Fruit fly (Drosophila melanogaster) whole organism, embryonic: ENCODE data around the gene pyd.
A peak's percentile ranks its signal among the peaks of the same experiment; 100 is the strongest.

ENCODE experiments used
- Ada2b ChIP-seq: fragments of 200-800 bp; sonication (Bioruptor generic); IDR thresholded peaks from 2 replicates; pipeline ENCODE4 v1.3.6; 2022; ENCODE audit warnings: missing biosample characterization, missing genetic modification characterization
- CG10321 ChIP-seq: fragments of 200-800 bp; sonication (Bioruptor generic); IDR thresholded peaks from 2 replicates; pipeline ENCODE4 v1.3.6; 2022; ENCODE audit warnings: missing biosample characterization, missing genetic modification characterization
- CG10366 ChIP-seq: fragments of 200-800 bp; sonication (Bioruptor generic); IDR thresholded peaks from 2 replicates; pipeline ENCODE4 v1.3.6; 2022; ENCODE audit warnings: missing biosample characterization, missing genetic modification characterization
- CG10462 ChIP-seq: fragments of 200-800 bp; sonication (Bioruptor generic); optimal IDR thresholded peaks from 2 replicates; lab custom pipeline; 2016; ENCODE audit warnings: missing biosample characterization, missing genetic modification characterization
- CG13123 ChIP-seq: fragments of 200-800 bp; sonication (Bioruptor generic); optimal IDR thresholded peaks from 2 replicates; lab custom pipeline; 2016; ENCODE audit warnings: missing biosample characterization, missing genetic modification characterization
- CG13624 ChIP-seq: fragments of 200-800 bp; sonication (Bioruptor generic); optimal IDR thresholded peaks from 2 replicates; lab custom pipeline; 2016; ENCODE audit warnings: missing biosample characterization, missing genetic modification characterization
- CG13775 ChIP-seq: fragments of 200-800 bp; sonication (Bioruptor generic); optimal IDR thresholded peaks from 3 replicates; lab custom pipeline; 2017; ENCODE audit warnings: missing biosample characterization, mild to moderate bottlenecking, missing genetic modification characterization
- CG14965 ChIP-seq: fragments of 200-800 bp; sonication (Bioruptor generic); optimal IDR thresholded peaks from 2 replicates; lab custom pipeline; 2016; ENCODE audit warnings: missing biosample characterization, missing genetic modification characterization, borderline replicate concordance
- CG1602 ChIP-seq: fragments of 200-800 bp; sonication (Bioruptor generic); optimal IDR thresholded peaks from 3 replicates; lab custom pipeline; 2016; ENCODE audit warnings: missing biosample characterization, missing genetic modification characterization
- CG16779 ChIP-seq: fragments of 200-800 bp; sonication (Bioruptor generic); IDR thresholded peaks from 2 replicates; pipeline ENCODE4 v1.3.6; 2022; ENCODE audit warnings: missing biosample characterization, missing genetic modification characterization
- CG17328 ChIP-seq: fragments of 200-800 bp; sonication (Bioruptor generic); IDR thresholded peaks from 2 replicates; pipeline ENCODE4 v1.3.6; 2022; ENCODE audit warnings: missing biosample characterization, missing genetic modification characterization
- CG1832 ChIP-seq: fragments of 200-800 bp; sonication (Bioruptor generic); optimal IDR thresholded peaks from 2 replicates; lab custom pipeline; 2017; ENCODE audit warnings: missing biosample characterization, mild to moderate bottlenecking, missing genetic modification characterization, inconsistent platforms
- CG18764 ChIP-seq: fragments of 200-800 bp; sonication (Bioruptor generic); optimal IDR thresholded peaks from 3 replicates; lab custom pipeline; 2016; ENCODE audit warnings: missing biosample characterization, missing genetic modification characterization
- CG2875 ChIP-seq: fragments of 200-800 bp; sonication (Bioruptor generic); optimal IDR thresholded peaks from 2 replicates; lab custom pipeline; 2017; ENCODE audit warnings: missing biosample characterization, mild to moderate bottlenecking, missing genetic modification characterization, missing genetic modification reagents
- CG4328 ChIP-seq: fragments of 200-800 bp; sonication (Bioruptor generic); optimal IDR thresholded peaks from 3 replicates; lab custom pipeline; 2017; ENCODE audit warnings: missing biosample characterization, missing genetic modification reagents, missing genetic modification characterization
- CG5245 ChIP-seq: fragments of 200-800 bp; sonication (Bioruptor generic); optimal IDR thresholded peaks from 3 replicates; lab custom pipeline; 2016; ENCODE audit warnings: missing biosample characterization, missing genetic modification characterization
- CG6254 ChIP-seq: fragments of 200-800 bp; sonication (Bioruptor generic); optimal IDR thresholded peaks from 3 replicates; lab custom pipeline; 2017; ENCODE audit warnings: mild to moderate bottlenecking, missing biosample characterization, missing genetic modification reagents, missing genetic modification characterization
- CG6813 ChIP-seq: fragments of 200-800 bp; sonication (Bioruptor generic); optimal IDR thresholded peaks from 2 replicates; lab custom pipeline; 2017; ENCODE audit warnings: missing biosample characterization, missing genetic modification characterization, mild to moderate bottlenecking, moderate library complexity, missing genetic modification reagents
- CG7271 ChIP-seq: fragments of 200-800 bp; sonication (Bioruptor generic); optimal IDR thresholded peaks from 2 replicates; lab custom pipeline; 2018; ENCODE audit warnings: missing biosample characterization, mild to moderate bottlenecking, missing genetic modification characterization, moderate library complexity
- CG8290 ChIP-seq, 3 experiments: fragments of 200-800 bp; sonication (Bioruptor generic); optimal IDR thresholded peaks; 2 replicates each; lab custom pipeline; 2016 to 2019; ENCODE audit warnings: missing biosample characterization in 3 of 3, missing genetic modification characterization in 3 of 3, mild to moderate bottlenecking in 2 of 3, moderate library complexity in 1 of 3
- CTCF ChIP-seq: fragments of 200-800 bp; sonication (Bioruptor generic); optimal IDR thresholded peaks from 2 replicates; lab custom pipeline; 2017; ENCODE audit warnings: missing biosample characterization, mild to moderate bottlenecking, missing genetic modification characterization, moderate library complexity
- Dp ChIP-seq: fragments of 200-800 bp; sonication (Bioruptor generic); optimal IDR thresholded peaks from 2 replicates; lab custom pipeline; 2018; ENCODE audit warnings: missing biosample characterization, mild to moderate bottlenecking, missing genetic modification characterization, moderate library complexity
- Drgx ChIP-seq: fragments of 200-800 bp; sonication (Bioruptor generic); IDR thresholded peaks from 2 replicates; pipeline ENCODE4 v1.3.6; 2022; ENCODE audit warnings: missing biosample characterization, missing genetic modification characterization
- Ets65A ChIP-seq: fragments of 200-800 bp; sonication (Bioruptor generic); peaks from one replicate; lab custom pipeline; 2016; ENCODE audit warnings: missing biosample characterization, missing genetic modification characterization
- HLH3B ChIP-seq: fragments of 200-800 bp; sonication (Bioruptor generic); IDR thresholded peaks from 2 replicates; pipeline ENCODE4 v1.3.6; 2022; ENCODE audit warnings: missing biosample characterization, missing genetic modification characterization
- Hey ChIP-seq: fragments of 200-800 bp; sonication (Bioruptor generic); optimal IDR thresholded peaks from 3 replicates; lab custom pipeline; 2018; ENCODE audit warnings: missing biosample characterization, mild to moderate bottlenecking, missing genetic modification characterization
- Lhr ChIP-seq: fragments of 200-800 bp; sonication (Bioruptor generic); optimal IDR thresholded peaks from 3 replicates; lab custom pipeline; 2017; ENCODE audit warnings: mild to moderate bottlenecking, missing biosample characterization, missing genetic modification reagents, missing genetic modification characterization
- Opbp ChIP-seq: fragments of 200-800 bp; sonication (Bioruptor generic); IDR thresholded peaks from 3 replicates; pipeline ENCODE4 v1.3.6; 2022; ENCODE audit warnings: missing biosample characterization, missing genetic modification characterization; ENCODE audit not compliant: partially characterized antibody
- Trl ChIP-seq, 3 experiments: fragments of >200 bp in 2 of 3; fragments of 200-800 bp in 1 of 3; sonication (Bioruptor generic) in 1 of 3; optimal IDR thresholded peaks; 2 replicates in 1 of 3; 3 replicates in 2 of 3; lab custom pipeline; 2016 to 2017; ENCODE audit warnings: missing biosample characterization in 1 of 3, missing genetic modification characterization in 1 of 3
- YL-1 ChIP-seq: fragments of 200-800 bp; sonication (Bioruptor generic); optimal IDR thresholded peaks from 3 replicates; lab custom pipeline; 2017; ENCODE audit warnings: missing biosample characterization, mild to moderate bottlenecking, missing genetic modification characterization
- ato ChIP-seq: fragments of 200-800 bp; sonication (Bioruptor generic); IDR thresholded peaks from 2 replicates; pipeline ENCODE4 v1.3.6; 2022; ENCODE audit warnings: missing biosample characterization, missing genetic modification characterization; ENCODE audit not compliant: partially characterized antibody
- cad ChIP-seq: fragments of >200 bp; optimal IDR thresholded peaks from 2 replicates; lab custom pipeline; 2017; ENCODE audit warnings: missing biosample characterization, missing genetic modification characterization
- cg ChIP-seq: fragments of 200-800 bp; sonication (Bioruptor generic); optimal IDR thresholded peaks from 3 replicates; lab custom pipeline; 2019; ENCODE audit warnings: missing biosample characterization, mild to moderate bottlenecking, missing genetic modification characterization, moderate library complexity
- dmrt11E ChIP-seq: fragments of 200-800 bp; sonication (Bioruptor generic); optimal IDR thresholded peaks from 3 replicates; lab custom pipeline; 2018; ENCODE audit warnings: missing biosample characterization, mild to moderate bottlenecking, missing genetic modification characterization, moderate library complexity
- ewg ChIP-seq: fragments of 200-800 bp; sonication (Bioruptor generic); optimal IDR thresholded peaks from 3 replicates; lab custom pipeline; 2017; ENCODE audit warnings: mild to moderate bottlenecking, missing biosample characterization, missing genetic modification reagents, missing genetic modification characterization
- exex ChIP-seq: fragments of 200-800 bp; sonication (Bioruptor generic); optimal IDR thresholded peaks from 4 replicates; lab custom pipeline; 2018; ENCODE audit warnings: missing biosample characterization, mild to moderate bottlenecking, missing genetic modification characterization, moderate library complexity
- fd102C ChIP-seq: fragments of 200-800 bp; sonication (Bioruptor generic); optimal IDR thresholded peaks from 2 replicates; lab custom pipeline; 2018; ENCODE audit warnings: missing biosample characterization, mild to moderate bottlenecking, missing genetic modification characterization, moderate library complexity
- h ChIP-seq: fragments of >200 bp; optimal IDR thresholded peaks from 2 replicates; lab custom pipeline; 2017
- hb ChIP-seq: fragments of 200-800 bp; sonication (Bioruptor generic); IDR thresholded peaks from 3 replicates; pipeline ENCODE4 v1.3.6; 2022; ENCODE audit warnings: missing biosample characterization, missing genetic modification characterization; ENCODE audit not compliant: partially characterized antibody
- hbn ChIP-seq: fragments of 200-800 bp; sonication (Bioruptor generic); IDR thresholded peaks from 2 replicates; pipeline ENCODE4 v1.3.6; 2022; ENCODE audit warnings: missing biosample characterization, missing genetic modification characterization; ENCODE audit not compliant: partially characterized antibody
- jumu ChIP-seq: fragments of 200-800 bp; sonication (Bioruptor generic); optimal IDR thresholded peaks from 3 replicates; lab custom pipeline; 2016; ENCODE audit warnings: missing biosample characterization, missing genetic modification characterization
- mld ChIP-seq: fragments of 200-800 bp; sonication (Bioruptor generic); IDR thresholded peaks from 3 replicates; pipeline ENCODE4 v1.3.6; 2022; ENCODE audit warnings: missing biosample characterization, missing genetic modification characterization; ENCODE audit not compliant: partially characterized antibody
- schlank ChIP-seq: fragments of 200-800 bp; sonication (Bioruptor generic); optimal IDR thresholded peaks from 2 replicates; lab custom pipeline; 2018; ENCODE audit warnings: missing biosample characterization, mild to moderate bottlenecking, missing genetic modification characterization
- sna ChIP-seq: fragments of 200-800 bp; sonication (Bioruptor generic); IDR thresholded peaks from 2 replicates; pipeline ENCODE4 v1.3.6; 2022; ENCODE audit warnings: missing biosample characterization, missing genetic modification characterization; ENCODE audit not compliant: partially characterized antibody
- sug ChIP-seq: fragments of 200-800 bp; optimal IDR thresholded peaks from 2 replicates; lab custom pipeline; 2019; ENCODE audit warnings: missing biosample characterization, mild to moderate bottlenecking, missing genetic modification characterization, moderate library complexity
- tx ChIP-seq: fragments of 200-800 bp; sonication (Bioruptor generic); optimal IDR thresholded peaks from 2 replicates; lab custom pipeline; 2016; ENCODE audit warnings: missing biosample characterization, missing genetic modification characterization
- wor ChIP-seq: fragments of 200-800 bp; sonication (Bioruptor generic); IDR thresholded peaks from 2 replicates; pipeline ENCODE4 v1.3.6; 2022; ENCODE audit warnings: missing biosample characterization, missing genetic modification characterization
- z ChIP-seq: fragments of 200-800 bp; sonication (Bioruptor generic); IDR thresholded peaks from 3 replicates; pipeline ENCODE4 v1.3.6; 2022; ENCODE audit warnings: missing biosample characterization, missing genetic modification characterization

pyd gene

dm6 chr3R:8927817-8928625 is 3.7 kb downstream of the pyd start (continued):
- TF ChIP-seq HLH3B (peak; percentile 38; the same call in 1 of the 2 replicates), CG17328 (GFP tag; lab: Robert Waterston, UW) (peak; percentile 66), exex (tag; lab: Kevin White, UChicago) (peak; percentile 36), YL-1 (GFP tag; lab: Kevin White, UChicago) (no peak), CG16779 (GFP tag; lab: Robert Waterston, UW) (0 out of 2 replicates have a peak, but pooled peaks have one; percentile 30), CG4328 (GFP tag; lab: Kevin White, UChicago) (peak; percentile 48), z (GFP tag; lab: Robert Waterston, UW) (no peak), CG5245 (GFP tag; lab: Kevin White, UChicago) (peak; percentile 45), CG13624 (GFP tag; lab: Kevin White, UChicago) (peak; percentile 41), Ada2b (GFP tag; lab: Robert Waterston, UW) (0 out of 2 replicates have a peak, but pooled peaks have one; percentile 17), CG10321 (GFP tag; lab: Robert Waterston, UW) (no peak), Hey (no peak), CG1602 (GFP tag; lab: Kevin White, UChicago) (peak; percentile 56), sug (tag; lab: Kevin White, UChicago) (peak; percentile 9), CG13775 (GFP tag; lab: Kevin White, UChicago) (peak; percentile 81), Drgx (GFP tag; lab: Robert Waterston, UW) (peak; percentile 56; the same call in 1 of the 2 replicates), Lhr (GFP tag; lab: Kevin White, UChicago) (peak; percentile 32), sna (no peak), Ets65A (peak; percentile 83), Dp (GFP tag; lab: Kevin White, UChicago) (no peak), Trl (optimal IDR thresholded peaks at IDR 0.05; lab: Kevin White, UChicago) (peak in 1 of 2 experiments; percentile 19), Trl (GFP tag; optimal IDR thresholded peaks at IDR 0.05; lab: Kevin White, UChicago) (peak; percentile 61), h (lab: Kevin White, UChicago) (no peak), Opbp (GFP tag; lab: Robert Waterston, UW) (no peak), CG13123 (peak; percentile 44), CG7271 (tag; lab: Kevin White, UChicago) (peak; percentile 87), hbn (GFP tag; lab: Robert Waterston, UW) (no peak), CG1832 (GFP tag; lab: Kevin White, UChicago) (no peak), tx (GFP tag; lab: Kevin White, UChicago) (peak; percentile 52), CTCF (GFP tag; lab: Kevin White, UChicago) (peak; percentile 55), ewg (peak; percentile 41), CG8290 (GFP tag; optimal IDR thresholded peaks at IDR 0.05; lab: Kevin White, UChicago) (peak; percentile 8), CG8290 (tag; optimal IDR thresholded peaks at IDR 0.05; lab: Kevin White, UChicago) (peak; percentile 59 to 65), CG6813 (peak; percentile 86), hb (no peak), CG10366 (GFP tag; lab: Robert Waterston, UW) (peak; percentile 21; the same call in 1 of the 2 replicates), CG6254 (GFP tag; lab: Kevin White, UChicago) (peak; percentile 77), CG10462 (GFP tag; lab: Kevin White, UChicago) (peak; percentile 34), wor (GFP tag; lab: Robert Waterston, UW) (no peak), dmrt11E (tag; lab: Kevin White, UChicago) (peak; percentile 92), cad (GFP tag; lab: Kevin White, UChicago) (no peak), cg (peak; percentile 51), mld (GFP tag; lab: Robert Waterston, UW) (no peak), fd102C (GFP tag; lab: Kevin White, UChicago) (peak; percentile 81), CG2875 (GFP tag; lab: Kevin White, UChicago) (peak; percentile 69), CG18764 (GFP tag; lab: Kevin White, UChicago) (peak; percentile 35), schlank (tag; lab: Kevin White, UChicago) (peak; percentile 37), ato (GFP tag; lab: Robert Waterston, UW) (no peak), CG14965 (no peak), jumu (peak; percentile 73)
